Worm (Caenorhabditis elegans) whole organism, L4 larva: ENCODE data around the gene T09E8.4.

Experiments
- F49E8.2 ChIP-seq: sonication (generic microtip); optimal IDR thresholded peaks from 2 replicates; lab custom pipeline; 2016; ENCODE audit warnings: missing compliant biosample characterization, mild to moderate bottlenecking, missing genetic modification characterization, borderline replicate concordance
- R02D3.7 ChIP-seq: fragments of 150-350 bp; sonication (generic microtip); optimal IDR thresholded peaks from 3 replicates; lab custom pipeline; 2014; ENCODE audit warnings: missing biosample characterization, missing genetic modification characterization
- T26A8.4 ChIP-seq: fragments of 200-800 bp; sonication (Bioruptor generic); IDR thresholded peaks from 2 replicates; pipeline ENCODE4 v1.3.6; 2022; ENCODE audit warnings: missing genetic modification characterization, missing compliant biosample characterization
- ZK546.5 ChIP-seq, 2 experiments: sonication (generic microtip); optimal IDR thresholded peaks; 2 replicates each; lab custom pipeline; 2017; ENCODE audit warnings: missing biosample characterization in 2 of 2, missing genetic modification characterization in 2 of 2
- aly-2 ChIP-seq: sonication (generic microtip); optimal IDR thresholded peaks from 2 replicates; lab custom pipeline; 2018; ENCODE audit warnings: missing biosample characterization, missing genetic modification characterization
- ceh-44 ChIP-seq: fragments of 200-800 bp; sonication (Bioruptor generic); IDR thresholded peaks from 2 replicates; pipeline ENCODE4 v1.3.6; 2022; ENCODE audit warnings: missing genetic modification reagents, missing genetic modification characterization, missing compliant biosample characterization
- fkh-10 ChIP-seq: fragments of 150-350 bp; optimal IDR thresholded peaks from 2 replicates; lab custom pipeline; 2014; ENCODE audit warnings: missing biosample characterization, missing genetic modification reagents, missing genetic modification characterization
- lin-15B ChIP-seq: fragments of 150-350 bp; sonication (generic microtip); optimal IDR thresholded peaks from 3 replicates; lab custom pipeline; 2014; ENCODE audit warnings: missing biosample characterization, missing genetic modification characterization
- lsy-2 ChIP-seq, 2 experiments: fragments of 150-350 bp in 1 of 2; sonication (generic microtip) in 1 of 2; optimal IDR thresholded peaks; 2 replicates each; lab custom pipeline; 2014 to 2017; ENCODE audit warnings: missing biosample characterization in 2 of 2, missing genetic modification characterization in 2 of 2
- nhr-25 ChIP-seq: sonication (generic microtip); optimal IDR thresholded peaks from 2 replicates; lab custom pipeline; 2017; ENCODE audit warnings: missing genetic modification characterization, mild to moderate bottlenecking, missing compliant biosample characterization, antibody characterized with exemption, moderate library complexity, borderline replicate concordance; ENCODE audit not compliant: insufficient read depth
- unc-62 ChIP-seq, 3 experiments: fragments of 150-350 bp in 1 of 3; sonication (generic microtip); optimal IDR thresholded peaks in 2 of 3; peaks in 1 of 3; 1 replicate in 1 of 3; 2 replicates in 2 of 3; lab custom pipeline; 2014 to 2017; ENCODE audit warnings: missing biosample characterization in 3 of 3, missing genetic modification characterization in 3 of 3, missing genetic modification reagents in 3 of 3, missing genotype in 1 of 3

DNA sequence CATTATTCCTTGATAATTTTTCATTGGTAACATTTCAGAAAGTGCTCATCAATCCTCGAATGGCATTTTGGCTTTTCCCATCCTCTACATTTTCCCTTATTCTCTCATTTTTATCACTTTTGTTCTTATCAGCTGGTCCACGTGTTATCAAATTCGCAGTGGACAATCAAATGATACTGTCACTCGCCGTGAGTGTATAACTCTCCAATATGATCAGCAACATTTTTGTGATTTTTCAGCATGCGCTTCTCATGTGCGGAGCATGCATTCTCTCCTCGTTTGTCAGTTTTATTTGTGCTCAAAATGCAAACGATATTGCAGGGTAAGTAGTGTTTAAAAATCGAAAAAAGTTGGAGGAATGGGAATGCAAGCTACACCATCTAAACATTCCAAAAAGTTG, 28.5 kb upstream of the T09E8.4 start:
- TF ChIP-seq unc-62 (GFP tag; optimal IDR thresholded peaks at IDR 0.05 in 1 of 2; lab: Kevin White, UChicago) = peak; percentile 20 to 90
- no peak for TF ChIP-seq unc-62 (tag; optimal IDR thresholded peaks at IDR 0.05; lab: Kevin White, UChicago)
- no peak for TF ChIP-seq T26A8.4 (GFP tag; lab: Robert Waterston, UW)
- no peak for TF ChIP-seq lsy-2 (tag; optimal IDR thresholded peaks at IDR 0.05; lab: Kevin White, UChicago)
- no peak for TF ChIP-seq F49E8.2
- no peak for TF ChIP-seq aly-2 (tag; lab: Kevin White, UChicago)
- no peak for TF ChIP-seq ceh-44 (GFP tag; lab: Robert Waterston, UW)
- no peak for TF ChIP-seq R02D3.7 (tag; lab: Kevin White, UChicago)
- TF ChIP-seq ZK546.5 (tag; optimal IDR thresholded peaks at IDR 0.05; lab: Kevin White, UChicago) = no peak
- no peak for TF ChIP-seq fkh-10
- TF ChIP-seq nhr-25 (tag; lab: Kevin White, UChicago) = no peak
- TF ChIP-seq lin-15B (tag; lab: Kevin White, UChicago) = no peak
